Worm (Caenorhabditis elegans) whole organism, L3 larva: Measurements from ENCODE around the gene Y60A3A.16.
A peak's percentile ranks its signal among the peaks of the same experiment; 100 is the strongest.

Source experiments
- aly-2 ChIP-seq: fragments of 150-350 bp; optimal IDR thresholded peaks from 2 replicates; lab custom pipeline; 2014; ENCODE audit warnings: missing biosample characterization, missing genetic modification characterization
- ama-1 ChIP-seq: fragments of 150-350 bp; optimal IDR thresholded peaks from 2 replicates; lab custom pipeline; 2018
- ceh-16 ChIP-seq: sonication (generic microtip); optimal IDR thresholded peaks from 2 replicates; lab custom pipeline; 2017; ENCODE audit warnings: missing biosample characterization, missing genetic modification characterization
- ceh-9 ChIP-seq: sonication (generic microtip); optimal IDR thresholded peaks from 2 replicates; lab custom pipeline; 2018; ENCODE audit warnings: missing biosample characterization, missing genetic modification characterization
- egl-27 ChIP-seq: sonication (generic microtip); optimal IDR thresholded peaks from 4 replicates; lab custom pipeline; 2017; ENCODE audit warnings: missing biosample characterization, missing genetic modification reagents, missing genetic modification characterization
- egl-5 ChIP-seq: fragments of 150-350 bp; optimal IDR thresholded peaks from 2 replicates; lab custom pipeline; 2017; ENCODE audit warnings: missing biosample characterization, missing genetic modification reagents, missing genetic modification characterization, inconsistent platforms
- elt-1 ChIP-seq: fragments of 150-350 bp; optimal IDR thresholded peaks from 2 replicates; lab custom pipeline; 2014; ENCODE audit warnings: missing biosample characterization, missing genetic modification characterization
- elt-2 ChIP-seq: sonication (generic microtip); optimal IDR thresholded peaks from 2 replicates; lab custom pipeline; 2016; ENCODE audit warnings: missing genetic modification reagents, mild to moderate bottlenecking, missing genetic modification characterization, missing compliant biosample characterization
- elt-3 ChIP-seq, 3 experiments: fragments of 150-350 bp in 1 of 3; sonication (generic microtip) in 2 of 3; optimal IDR thresholded peaks; 2 replicates in 2 of 3; 4 replicates in 1 of 3; lab custom pipeline; 2014 to 2017; ENCODE audit warnings: missing biosample characterization in 3 of 3, missing genetic modification characterization in 3 of 3
- eor-1 ChIP-seq, 2 experiments: fragments of 150-350 bp; optimal IDR thresholded peaks; 2 replicates each; lab custom pipeline; 2014 to 2018; ENCODE audit warnings: missing biosample characterization in 2 of 2, missing genetic modification characterization in 2 of 2
- fkh-10 ChIP-seq: sonication (generic microtip); optimal IDR thresholded peaks from 2 replicates; lab custom pipeline; 2017; ENCODE audit warnings: missing biosample characterization, missing genetic modification reagents, missing genetic modification characterization
- fkh-2 ChIP-seq: fragments of 150-350 bp; optimal IDR thresholded peaks from 2 replicates; lab custom pipeline; 2014; ENCODE audit warnings: missing biosample characterization, missing genetic modification reagents, missing genetic modification characterization
- fos-1 ChIP-seq: fragments of 150-350 bp; optimal IDR thresholded peaks from 2 replicates; lab custom pipeline; 2014; ENCODE audit warnings: missing biosample characterization, missing genetic modification characterization
- hmg-11 ChIP-seq: sonication (generic microtip); optimal IDR thresholded peaks from 2 replicates; lab custom pipeline; 2016; ENCODE audit warnings: missing genetic modification characterization, missing compliant biosample characterization
- jun-1 ChIP-seq: fragments of 150-350 bp; optimal IDR thresholded peaks from 2 replicates; lab custom pipeline; 2014; ENCODE audit warnings: missing biosample characterization, missing genetic modification reagents, missing genetic modification characterization
- lin-15B ChIP-seq: fragments of 150-350 bp; optimal IDR thresholded peaks from 2 replicates; lab custom pipeline; 2014; ENCODE audit warnings: missing biosample characterization, missing genetic modification characterization
- mdl-1 ChIP-seq: fragments of 150-350 bp; optimal IDR thresholded peaks from 2 replicates; lab custom pipeline; 2014; ENCODE audit warnings: missing biosample characterization, missing genetic modification characterization
- mml-1 ChIP-seq: fragments of 150-350 bp; sonication (generic microtip); optimal IDR thresholded peaks from 3 replicates; lab custom pipeline; 2014; ENCODE audit warnings: missing biosample characterization, missing genetic modification characterization
- nhr-12 ChIP-seq: fragments of 150-350 bp; optimal IDR thresholded peaks from 2 replicates; lab custom pipeline; 2014; ENCODE audit warnings: missing biosample characterization, missing genetic modification characterization
- nhr-23 ChIP-seq: fragments of 150-350 bp; optimal IDR thresholded peaks from 2 replicates; lab custom pipeline; 2014; ENCODE audit warnings: missing biosample characterization, missing genetic modification reagents, missing genetic modification characterization
- nhr-237 ChIP-seq: fragments of 150-350 bp; optimal IDR thresholded peaks from 2 replicates; lab custom pipeline; 2014; ENCODE audit warnings: missing biosample characterization, missing genetic modification characterization
- nhr-28 ChIP-seq: fragments of 150-350 bp; optimal IDR thresholded peaks from 2 replicates; lab custom pipeline; 2014; ENCODE audit warnings: missing biosample characterization, missing genetic modification characterization
- nhr-43 ChIP-seq: sonication (generic microtip); optimal IDR thresholded peaks from 2 replicates; lab custom pipeline; 2016; ENCODE audit warnings: mild to moderate bottlenecking, missing genetic modification characterization, missing compliant biosample characterization; ENCODE audit not compliant: poor library complexity, severe bottlenecking
- nhr-67 ChIP-seq: fragments of 150-350 bp; optimal IDR thresholded peaks from 2 replicates; lab custom pipeline; 2014; ENCODE audit warnings: missing biosample characterization, missing genetic modification characterization
- nhr-76 ChIP-seq: fragments of 150-350 bp; sonication (generic microtip); optimal IDR thresholded peaks from 5 replicates; lab custom pipeline; 2014; ENCODE audit warnings: missing biosample characterization, missing genetic modification characterization
- nhr-77 ChIP-seq: fragments of 150-350 bp; optimal IDR thresholded peaks from 2 replicates; lab custom pipeline; 2014; ENCODE audit warnings: missing biosample characterization, missing genetic modification characterization
- pha-4 ChIP-seq: fragments of 150-350 bp; optimal IDR thresholded peaks from 2 replicates; lab custom pipeline; 2014; ENCODE audit warnings: missing biosample characterization, missing genetic modification reagents, missing genetic modification characterization
- pqm-1 ChIP-seq: fragments of 150-350 bp; optimal IDR thresholded peaks from 2 replicates; lab custom pipeline; 2017; ENCODE audit warnings: missing biosample characterization, missing genetic modification characterization, inconsistent platforms
- sea-2 ChIP-seq: fragments of 150-350 bp; sonication (generic microtip); optimal IDR thresholded peaks from 4 replicates; lab custom pipeline; 2014; ENCODE audit warnings: missing biosample characterization, missing genetic modification reagents, missing genetic modification characterization
- skn-1 ChIP-seq: fragments of 150-350 bp; optimal IDR thresholded peaks from 2 replicates; lab custom pipeline; 2014; ENCODE audit warnings: missing biosample characterization, missing genetic modification characterization
- snpc-4 ChIP-seq: fragments of 150-350 bp; optimal IDR thresholded peaks from 2 replicates; lab custom pipeline; 2014; ENCODE audit warnings: missing biosample characterization, missing genetic modification characterization
- tbx-2 ChIP-seq: sonication (generic microtip); optimal IDR thresholded peaks from 2 replicates; lab custom pipeline; 2016; ENCODE audit warnings: mild to moderate bottlenecking, missing genetic modification characterization, missing compliant biosample characterization
- unc-39 ChIP-seq: sonication (generic microtip); optimal IDR thresholded peaks from 4 replicates; lab custom pipeline; 2017; ENCODE audit warnings: missing biosample characterization, missing genetic modification characterization
- ztf-4 ChIP-seq: fragments of 150-350 bp; optimal IDR thresholded peaks from 2 replicates; lab custom pipeline; 2014; ENCODE audit warnings: missing biosample characterization, missing genetic modification characterization

Y60A3A.16 gene

ce11 chrV:19922613-19923012 is at the start of gene Y60A3A.16:
Y60A3A.16 (minus strand) TSS chrV:19922713.
- TF ChIP-seq fkh-2 (tag; lab: Kevin White, UChicago): no peak
- no peak for TF ChIP-seq mml-1 (tag; lab: Kevin White, UChicago)
- TF ChIP-seq jun-1 (tag; lab: Kevin White, UChicago): no peak
- TF ChIP-seq pha-4 (tag; lab: Kevin White, UChicago): no peak
- TF ChIP-seq pqm-1: no peak
- TF ChIP-seq unc-39 (tag; lab: Kevin White, UChicago): no peak
- no peak for TF ChIP-seq nhr-76 (tag; lab: Kevin White, UChicago)
- TF ChIP-seq elt-3 (tag; optimal IDR thresholded peaks at IDR 0.05; lab: Kevin White, UChicago): no peak
- no peak for TF ChIP-seq egl-27 (tag; lab: Kevin White, UChicago)

ce11 chrV:19965626-19966025 is 43.1 kb upstream of the Y60A3A.16 start, which contains the start of gene srh-171:
srh-171 (plus strand) TSS chrV:19965700.
- TF ChIP-seq fkh-2 (tag; lab: Kevin White, UChicago): no peak

ce11 chrV:19961971-19962370 is 39.5 kb upstream of the Y60A3A.16 start:
- no peak for TF ChIP-seq hmg-11 (tag; lab: Kevin White, UChicago)

- no peak for TF ChIP-seq nhr-43 (tag; lab: Kevin White, UChicago)
- TF ChIP-seq elt-2 (tag; lab: Kevin White, UChicago): no peak
- no peak for TF ChIP-seq pha-4 (tag; lab: Kevin White, UChicago)
- TF ChIP-seq lin-15B: no peak
- TF ChIP-seq eor-1 (tag; optimal IDR thresholded peaks at IDR 0.05; lab: Kevin White, UChicago): no peak
- TF ChIP-seq skn-1 (tag; lab: Kevin White, UChicago): no peak
- TF ChIP-seq ztf-4: no peak
- no peak for TF ChIP-seq ceh-16 (tag; lab: Kevin White, UChicago)
- no peak for TF ChIP-seq nhr-12
- no peak for TF ChIP-seq elt-1 (tag; lab: Kevin White, UChicago)
- TF ChIP-seq ama-1 (lab: Kevin White, UChicago): no peak
- no peak for TF ChIP-seq snpc-4
- no peak for TF ChIP-seq nhr-76 (tag; lab: Kevin White, UChicago)
- TF ChIP-seq egl-27 (tag; lab: Kevin White, UChicago): no peak
- TF ChIP-seq nhr-77 (tag; lab: Kevin White, UChicago): no peak
- TF ChIP-seq nhr-237 (tag; lab: Kevin White, UChicago): no peak
- TF ChIP-seq hmg-11 (tag; lab: Kevin White, UChicago): no peak
- TF ChIP-seq mdl-1 (tag; lab: Kevin White, UChicago): no peak
These were observed 36.2 kb upstream of the Y60A3A.16 start, which contains the start of gene srh-172 for ce11 chrV:19958744-19959143. srh-172 (plus strand) TSS chrV:19959044.

ce11 chrV:19955171-19955570 is 32.7 kb upstream of the Y60A3A.16 start, which contains the start of gene abhd-3.1:
abhd-3.1 (plus strand) TSS chrV:19955488.
- TF ChIP-seq hmg-11 (tag; lab: Kevin White, UChicago) (peak; percentile 23), fos-1 (tag; lab: Kevin White, UChicago) (no peak), fkh-10 (no peak), snpc-4 (no peak), egl-5 (tag; lab: Kevin White, UChicago) (no peak), aly-2 (tag; lab: Kevin White, UChicago) (no peak), mml-1 (tag; lab: Kevin White, UChicago) (no peak), pha-4 (tag; lab: Kevin White, UChicago) (peak; percentile 4)

- no peak for TF ChIP-seq tbx-2 (tag; lab: Kevin White, UChicago)
- TF ChIP-seq nhr-76 (tag; lab: Kevin White, UChicago): no peak
- no peak for TF ChIP-seq nhr-23 (tag; lab: Kevin White, UChicago)
- no peak for TF ChIP-seq nhr-28 (tag; lab: Kevin White, UChicago)
- no peak for TF ChIP-seq elt-3 (tag; optimal IDR thresholded peaks at IDR 0.05; lab: Kevin White, UChicago)
- no peak for TF ChIP-seq ztf-4
- TF ChIP-seq ceh-9 (tag; lab: Kevin White, UChicago): no peak
- no peak for TF ChIP-seq nhr-67
- TF ChIP-seq sea-2 (GFP tag; lab: Kevin White, UChicago): no peak
- TF ChIP-seq fkh-2 (tag; lab: Kevin White, UChicago): no peak
- no peak for TF ChIP-seq egl-27 (tag; lab: Kevin White, UChicago)
- TF ChIP-seq elt-1 (tag; lab: Kevin White, UChicago): no peak
- TF ChIP-seq egl-5 (tag; lab: Kevin White, UChicago): no peak
- no peak for TF ChIP-seq nhr-77 (tag; lab: Kevin White, UChicago)
These were observed 32.0 kb upstream of the Y60A3A.16 start for ce11 chrV:19954491-19954890.
